Fruit fly (Drosophila melanogaster) whole organism, pupa: Measurements from ENCODE around the gene CG32374.

Source experiments
- CG10348 ChIP-seq: fragments of 200-800 bp; sonication (Bioruptor generic); IDR thresholded peaks from 2 replicates; pipeline ENCODE4 v1.3.6; 2022; ENCODE audit warnings: missing biosample characterization, missing genetic modification characterization
- CG13204 ChIP-seq: fragments of 200-800 bp; sonication (Bioruptor generic); optimal IDR thresholded peaks from 2 replicates; lab custom pipeline; 2018; ENCODE audit warnings: missing biosample characterization, mild to moderate bottlenecking, missing genetic modification characterization, moderate library complexity
- CG8301 ChIP-seq: fragments of 200-800 bp; sonication (Bioruptor generic); optimal IDR thresholded peaks from 2 replicates; lab custom pipeline; 2018; ENCODE audit warnings: missing biosample characterization, mild to moderate bottlenecking, missing genetic modification characterization
- Pif1B ChIP-seq: fragments of 200-800 bp; sonication (Bioruptor generic); optimal IDR thresholded peaks from 3 replicates; lab custom pipeline; 2016; ENCODE audit warnings: missing biosample characterization, missing genetic modification characterization

DNA sequence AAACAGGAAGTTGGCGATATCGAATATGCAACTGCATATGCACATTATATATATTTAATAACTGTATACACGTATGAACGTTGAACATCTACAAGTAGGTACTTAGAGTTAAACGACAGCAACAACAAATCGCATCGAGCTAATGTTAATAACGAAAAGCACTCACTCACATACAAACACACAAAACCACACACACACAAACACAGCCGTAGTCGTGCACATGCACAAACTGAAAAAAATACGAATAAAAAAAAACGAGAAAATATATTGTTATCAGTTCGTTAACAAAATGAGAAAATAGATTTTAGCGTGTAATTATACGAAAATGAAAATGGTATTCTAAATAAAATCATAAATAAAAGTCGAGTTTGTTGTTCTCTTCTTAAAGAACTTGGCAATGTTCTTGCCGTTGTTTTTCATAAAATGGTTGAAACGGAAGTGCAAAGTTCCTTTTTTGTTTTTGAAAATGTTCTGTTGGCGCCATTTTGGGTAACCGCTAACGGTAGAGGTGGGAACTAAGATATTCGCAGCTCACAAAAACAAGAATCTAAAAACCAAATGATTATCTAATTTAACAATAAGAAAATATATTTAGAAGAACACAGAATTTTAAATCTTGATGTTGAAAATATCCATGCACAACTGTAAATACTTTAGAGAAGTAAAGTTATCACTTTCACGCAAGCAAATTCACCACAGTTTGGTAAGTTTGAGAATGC is 13.1 kb downstream of the CG32374 start:
- TF ChIP-seq Pif1B (GFP tag; lab: Kevin White, UChicago) (no peak), CG8301 (no peak), CG10348 (GFP tag; lab: Robert Waterston, UW) (no peak), CG13204 (no peak)
